Fruit fly (Drosophila melanogaster) whole organism: ENCODE measurements around the gene CG42375.

Experiments
- Dll ChIP-seq: fragments of >200 bp; optimal IDR thresholded peaks from 2 replicates; lab custom pipeline; 2017
- EcR ChIP-seq, 2 experiments: fragments of >200 bp; optimal IDR thresholded peaks; 2 replicates each; lab custom pipeline; 2017; ENCODE audit warnings: missing biosample characterization in 2 of 2, missing genetic modification characterization in 2 of 2, missing genetic modification reagents in 2 of 2
- pan ChIP-seq: fragments of >200 bp; optimal IDR thresholded peaks from 2 replicates; lab custom pipeline; 2017
- psq ChIP-seq: fragments of >200 bp; optimal IDR thresholded peaks from 2 replicates; lab custom pipeline; 2017
- usp ChIP-seq: fragments of >200 bp; optimal IDR thresholded peaks from 2 replicates; lab custom pipeline; 2017; ENCODE audit warnings: missing biosample characterization, missing genetic modification characterization, mixed read lengths

DNA sequence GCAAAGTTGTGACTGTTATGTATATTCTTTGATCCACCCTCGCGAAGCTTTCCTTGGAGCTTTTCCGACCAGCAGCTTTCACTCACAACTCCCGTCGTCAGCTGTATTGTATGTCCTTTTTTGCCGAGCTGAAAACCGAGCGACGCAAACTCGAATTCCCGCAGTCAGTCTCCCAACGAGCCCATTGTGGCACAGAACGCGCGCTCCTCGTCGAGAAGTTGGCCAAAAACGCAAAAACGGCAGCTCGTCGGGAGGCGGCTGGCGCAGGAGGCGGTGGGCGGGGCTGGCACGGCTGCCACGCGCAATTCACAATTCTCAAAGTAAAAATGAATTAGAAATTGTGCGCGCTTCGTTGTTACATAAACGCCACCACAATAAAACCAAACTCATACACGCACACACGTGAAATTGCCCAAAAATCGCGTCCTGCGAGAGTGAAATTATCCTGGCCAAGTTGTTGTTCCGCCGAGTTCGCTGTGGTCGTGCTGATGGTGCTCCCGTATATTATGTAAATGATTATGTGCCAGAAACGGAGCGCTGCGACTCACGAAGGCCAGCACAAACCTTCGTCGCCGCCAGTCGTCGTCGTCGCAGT, 44.0 kb upstream of the CG42375 start:
- TF ChIP-seq pan (lab: Kevin White, UChicago) (no peak), EcR (GFP tag; optimal IDR thresholded peaks at IDR 0.05; lab: Kevin White, UChicago) (no peak), Dll (lab: Kevin White, UChicago) (no peak), usp (GFP tag; lab: Kevin White, UChicago) (no peak), psq (no peak)
